Fruit fly (Drosophila melanogaster): ENCODE measurements around the gene Unc-76.

Unc-76 gene

dm6 chrX:2048778-2049686 lies 31.4 kb upstream of the Unc-76 start:
- TF ChIP-seq CrebA (GFP tag; optimal IDR thresholded peaks at IDR 0.05; ENCODE audit: borderline replicate concordance): no peak
- peak; percentile 75 for TF ChIP-seq br (GFP tag; optimal IDR thresholded peaks at IDR 0.05)
- TF ChIP-seq Jra (GFP tag; optimal IDR thresholded peaks at IDR 0.05): no peak
- TF ChIP-seq sv (GFP tag; optimal IDR thresholded peaks at IDR 0.05): no peak
- no peak for TF ChIP-seq ey (GFP tag; optimal IDR thresholded peaks at IDR 0.05)
- no peak for TF ChIP-seq CG32264 (GFP tag; optimal IDR thresholded peaks at IDR 0.05)
- TF ChIP-seq rgr (GFP tag; optimal IDR thresholded peaks at IDR 0.05): no peak
- TF ChIP-seq Myc (optimal IDR thresholded peaks at IDR 0.05): no peak
- peak; percentile 67 for TF ChIP-seq h (GFP tag; optimal IDR thresholded peaks at IDR 0.05)
- TF ChIP-seq HLH106 (tag; optimal IDR thresholded peaks at IDR 0.05): peak; percentile 11
- TF ChIP-seq psq (GFP tag; optimal IDR thresholded peaks at IDR 0.05): no peak
- no peak for TF ChIP-seq fru (GFP tag; optimal IDR thresholded peaks at IDR 0.05)

dm6 chrX:2050070-2050899 lies 30.1 kb upstream of the Unc-76 start, which contains the start of gene moody:
Gene moody, minus strand, starts transcription at chrX:2050120.
- TF ChIP-seq Hnf4 (GFP tag; optimal IDR thresholded peaks at IDR 0.05): peak; percentile 95
- TF ChIP-seq brk (GFP tag; optimal IDR thresholded peaks at IDR 0.05): no peak
- no peak for TF ChIP-seq Hr78 (GFP tag; optimal IDR thresholded peaks at IDR 0.05)
- TF ChIP-seq ey (GFP tag; optimal IDR thresholded peaks at IDR 0.05): peak; percentile 97
- TF ChIP-seq Sp1 (GFP tag; optimal IDR thresholded peaks at IDR 0.05): peak; percentile 94
- TF ChIP-seq foxo (GFP tag; optimal IDR thresholded peaks at IDR 0.05): peak; percentile 77 to 99
- TF ChIP-seq jim (GFP tag; optimal IDR thresholded peaks at IDR 0.05): peak; percentile 37
- TF ChIP-seq Dif (GFP tag; optimal IDR thresholded peaks at IDR 0.05; ENCODE audit: partially characterized antibody): peak; percentile 76
- TF ChIP-seq woc (GFP tag; optimal IDR thresholded peaks at IDR 0.05): peak; percentile 90
- peak; percentile 96 for TF ChIP-seq OdsH (GFP tag; optimal IDR thresholded peaks at IDR 0.05)
- peak; percentile 84 for TF ChIP-seq sage (GFP tag; optimal IDR thresholded peaks at IDR 0.05)
- no peak for TF ChIP-seq Dfd (GFP tag; optimal IDR thresholded peaks at IDR 0.05)
- peak; percentile 97 for TF ChIP-seq fru (GFP tag; optimal IDR thresholded peaks at IDR 0.05)
- peak; percentile 89 for TF ChIP-seq Mio (GFP tag; optimal IDR thresholded peaks at IDR 0.05)
- peak; percentile 88 for TF ChIP-seq dmrt93B (GFP tag; optimal IDR thresholded peaks at IDR 0.05)
- no peak for TF ChIP-seq tai (GFP tag; optimal IDR thresholded peaks at IDR 0.05)
- no peak for TF ChIP-seq Myc (optimal IDR thresholded peaks at IDR 0.05)
- no peak for TF ChIP-seq pan (optimal IDR thresholded peaks at IDR 0.05)
- TF ChIP-seq dsf (GFP tag; optimal IDR thresholded peaks at IDR 0.05; ENCODE audit: borderline replicate concordance): peak; percentile 79
- peak; percentile 93 for TF ChIP-seq sv (GFP tag; optimal IDR thresholded peaks at IDR 0.05)
- TF ChIP-seq br (GFP tag; optimal IDR thresholded peaks at IDR 0.05): peak; percentile 98
- TF ChIP-seq Jra (GFP tag; optimal IDR thresholded peaks at IDR 0.05): peak; percentile 90
- TF ChIP-seq CG32264 (GFP tag; optimal IDR thresholded peaks at IDR 0.05): peak; percentile 86
- TF ChIP-seq HLH106 (tag; optimal IDR thresholded peaks at IDR 0.05): peak; percentile 95
- TF ChIP-seq CG9705 (GFP tag; optimal IDR thresholded peaks at IDR 0.05): peak; percentile 93
- TF ChIP-seq Hr83 (GFP tag; optimal IDR thresholded peaks at IDR 0.05; ENCODE audit: poor library complexity, severe bottlenecking): peak; percentile 98
- peak; percentile 75 for TF ChIP-seq Rel (GFP tag; optimal IDR thresholded peaks at IDR 0.05)
- peak; percentile 84 for TF ChIP-seq Rel (tag; optimal IDR thresholded peaks at IDR 0.05)
- peak; percentile 69 to 81 for TF ChIP-seq dl (GFP tag; optimal IDR thresholded peaks at IDR 0.05; ENCODE audit: insufficient read depth in 1 of 2, partially characterized antibody in 2 of 2)
- no peak for TF ChIP-seq Abd-B (GFP tag; optimal IDR thresholded peaks at IDR 0.05)
- TF ChIP-seq h (GFP tag; optimal IDR thresholded peaks at IDR 0.05): peak; percentile 98
- no peak for TF ChIP-seq lola (GFP tag; optimal IDR thresholded peaks at IDR 0.05)
- peak; percentile 56 for TF ChIP-seq GATAd (GFP tag; optimal IDR thresholded peaks at IDR 0.05)
- TF ChIP-seq N (GFP tag; optimal IDR thresholded peaks at IDR 0.05): no peak
- TF ChIP-seq psq (GFP tag; optimal IDR thresholded peaks at IDR 0.05): peak; percentile 87
- no peak for TF ChIP-seq CrebA (GFP tag; optimal IDR thresholded peaks at IDR 0.05; ENCODE audit: borderline replicate concordance)
- no peak for TF ChIP-seq Vsx2 (GFP tag; optimal IDR thresholded peaks at IDR 0.05; ENCODE audit: partially characterized antibody)
- TF ChIP-seq rgr (GFP tag; optimal IDR thresholded peaks at IDR 0.05): peak; percentile 97
- no peak for TF ChIP-seq usp (GFP tag; optimal IDR thresholded peaks at IDR 0.05)
